Fruit fly (Drosophila melanogaster): ENCODE results near the gene CG14625.

dm6 chrX:1235618-1236006 is 36.3 kb downstream of the CG14625 start:
- TF ChIP-seq CG32006 (GFP tag; optimal IDR thresholded peaks at IDR 0.05) (no peak), esn (GFP tag; optimal IDR thresholded peaks at IDR 0.05) (no peak), CG6163 (GFP tag; IDR thresholded peaks at IDR 0.05) (no peak), dac (GFP tag; optimal IDR thresholded peaks at IDR 0.05) (no peak), CG16779 (tag; optimal IDR thresholded peaks at IDR 0.05) (no peak), Eip93F (GFP tag; optimal IDR thresholded peaks at IDR 0.05) (no peak), CG6792 (GFP tag; optimal IDR thresholded peaks at IDR 0.05) (no peak), CG10631 (GFP tag; optimal IDR thresholded peaks at IDR 0.05) (no peak), Hr38 (GFP tag; optimal IDR thresholded peaks at IDR 0.05) (no peak), spab (GFP tag; optimal IDR thresholded peaks at IDR 0.05) (no peak)

All from whole organism, prepupa.